Fruit fly (Drosophila melanogaster) whole organism, prepupa: ENCODE measurements around the gene CG8300.

Experiments used
- Blimp-1 ChIP-seq: fragments of 200-800 bp; sonication (Bioruptor generic); optimal IDR thresholded peaks from 3 replicates; lab custom pipeline; 2017; ENCODE audit warnings: missing biosample characterization, missing genetic modification characterization, mild to moderate bottlenecking, moderate library complexity, missing genetic modification reagents
- CG10669 ChIP-seq: fragments of 200-800 bp; sonication (Bioruptor generic); optimal IDR thresholded peaks from 3 replicates; lab custom pipeline; 2018; ENCODE audit warnings: missing biosample characterization, mild to moderate bottlenecking, missing genetic modification characterization, moderate library complexity
- CG11762 ChIP-seq: fragments of 200-800 bp; sonication (Bioruptor generic); optimal IDR thresholded peaks from 3 replicates; lab custom pipeline; 2016; ENCODE audit warnings: missing biosample characterization, missing genetic modification characterization; ENCODE audit not compliant: insufficient read depth
- CG11902 ChIP-seq: fragments of 200-800 bp; sonication (Bioruptor generic); optimal IDR thresholded peaks from 3 replicates; lab custom pipeline; 2016; ENCODE audit warnings: missing biosample characterization, missing genetic modification characterization
- CG15336 ChIP-seq: fragments of 200-800 bp; sonication (Bioruptor generic); IDR thresholded peaks from 2 replicates; pipeline ENCODE4 v1.3.6; 2022; ENCODE audit warnings: missing biosample characterization, missing genetic modification characterization
- CG31627 ChIP-seq: fragments of 200-800 bp; sonication (Bioruptor generic); optimal IDR thresholded peaks from 3 replicates; lab custom pipeline; 2016; ENCODE audit warnings: missing biosample characterization, missing genetic modification characterization
- CG32006 ChIP-seq: fragments of 200-800 bp; sonication (Bioruptor generic); optimal IDR thresholded peaks from 3 replicates; lab custom pipeline; 2017; ENCODE audit warnings: missing biosample characterization, mild to moderate bottlenecking, missing genetic modification characterization
- CG34406 ChIP-seq: fragments of 200-800 bp; sonication (Bioruptor generic); optimal IDR thresholded peaks from 3 replicates; lab custom pipeline; 2016; ENCODE audit warnings: missing biosample characterization, missing genetic modification characterization
- CG3919 ChIP-seq: fragments of 200-800 bp; sonication (Bioruptor generic); optimal IDR thresholded peaks from 3 replicates; lab custom pipeline; 2016; ENCODE audit warnings: missing biosample characterization, missing genetic modification characterization
- CG6163 ChIP-seq: fragments of 200-800 bp; sonication (Bioruptor generic); IDR thresholded peaks from 3 replicates; pipeline ENCODE4 v1.3.6; 2022; ENCODE audit warnings: missing biosample characterization, missing genetic modification characterization
- CG6276 ChIP-seq: fragments of 200-800 bp; sonication (Bioruptor generic); optimal IDR thresholded peaks from 2 replicates; lab custom pipeline; 2017; ENCODE audit warnings: missing biosample characterization, mild to moderate bottlenecking, missing genetic modification characterization
- CG6808 ChIP-seq: fragments of 200-800 bp; sonication (Bioruptor generic); optimal IDR thresholded peaks from 3 replicates; lab custom pipeline; 2017; ENCODE audit warnings: missing biosample characterization, missing genetic modification characterization, mild to moderate bottlenecking, moderate library complexity, missing genetic modification reagents
- CG6854 ChIP-seq: fragments of 200-800 bp; sonication (Bioruptor generic); optimal IDR thresholded peaks from 2 replicates; lab custom pipeline; 2017; ENCODE audit warnings: missing biosample characterization, mild to moderate bottlenecking, missing genetic modification characterization
- CG7368 ChIP-seq: fragments of 200-800 bp; sonication (Bioruptor generic); optimal IDR thresholded peaks from 3 replicates; lab custom pipeline; 2016; ENCODE audit warnings: missing biosample characterization, missing genetic modification characterization
- CG8119 ChIP-seq: fragments of 200-800 bp; sonication (Bioruptor generic); IDR thresholded peaks from 3 replicates; pipeline ENCODE4 v1.3.6; 2022; ENCODE audit warnings: missing biosample characterization, missing genetic modification characterization
- CG9139 ChIP-seq: fragments of 200-800 bp; sonication (Bioruptor generic); optimal IDR thresholded peaks from 3 replicates; lab custom pipeline; 2017; ENCODE audit warnings: missing biosample characterization, mild to moderate bottlenecking, missing genetic modification characterization
- Eip75B ChIP-seq: fragments of 200-800 bp; sonication (Bioruptor generic); optimal IDR thresholded peaks from 3 replicates; lab custom pipeline; 2016; ENCODE audit warnings: missing biosample characterization, missing genetic modification characterization
- Eip93F ChIP-seq: fragments of 200-800 bp; sonication (Bioruptor generic); optimal IDR thresholded peaks from 2 replicates; lab custom pipeline; 2016; ENCODE audit warnings: missing biosample characterization, mild to moderate bottlenecking, missing genetic modification characterization
- Ets21C ChIP-seq: fragments of 200-800 bp; sonication (Bioruptor generic); optimal IDR thresholded peaks from 3 replicates; lab custom pipeline; 2016; ENCODE audit warnings: missing biosample characterization, missing genetic modification characterization
- Ets96B ChIP-seq: fragments of 200-800 bp; optimal IDR thresholded peaks from 2 replicates; lab custom pipeline; 2019; ENCODE audit warnings: missing biosample characterization, mild to moderate bottlenecking, missing genetic modification characterization, moderate library complexity
- Gug ChIP-seq: fragments of 200-800 bp; sonication (Bioruptor generic); IDR thresholded peaks from 2 replicates; pipeline ENCODE4 v1.3.6; 2022; ENCODE audit warnings: missing biosample characterization, missing genetic modification characterization
- Hr38 ChIP-seq: sonication (Bioruptor generic); optimal IDR thresholded peaks from 2 replicates; lab custom pipeline; 2016; ENCODE audit warnings: missing biosample characterization, missing genetic modification characterization
- Hr39 ChIP-seq: fragments of 200-800 bp; sonication (Bioruptor generic); optimal IDR thresholded peaks from 2 replicates; lab custom pipeline; 2016; ENCODE audit warnings: missing biosample characterization, missing genetic modification characterization
- Hr4 ChIP-seq: fragments of 200-800 bp; sonication (Bioruptor generic); optimal IDR thresholded peaks from 3 replicates; lab custom pipeline; 2016; ENCODE audit warnings: missing biosample characterization, missing genetic modification characterization
- Lpt ChIP-seq: fragments of 200-800 bp; sonication (Bioruptor generic); optimal IDR thresholded peaks from 3 replicates; lab custom pipeline; 2016; ENCODE audit warnings: missing biosample characterization, missing genetic modification characterization
- Met ChIP-seq: fragments of 200-800 bp; sonication (Bioruptor generic); optimal IDR thresholded peaks from 3 replicates; lab custom pipeline; 2016; ENCODE audit warnings: missing biosample characterization, missing genetic modification characterization
- Sox102F ChIP-seq: fragments of 200-800 bp; sonication (Bioruptor generic); optimal IDR thresholded peaks from 2 replicates; lab custom pipeline; 2016; ENCODE audit warnings: missing biosample characterization, mild to moderate bottlenecking, missing genetic modification characterization
- Sox14 ChIP-seq: fragments of 200-800 bp; sonication (Bioruptor generic); optimal IDR thresholded peaks from 3 replicates; lab custom pipeline; 2016; ENCODE audit warnings: missing biosample characterization, missing genetic modification characterization
- Sox15 ChIP-seq: fragments of 200-800 bp; sonication (Bioruptor generic); optimal IDR thresholded peaks from 3 replicates; lab custom pipeline; 2016; ENCODE audit warnings: missing biosample characterization, missing genetic modification characterization
- achi ChIP-seq: fragments of 200-800 bp; sonication (Bioruptor generic); optimal IDR thresholded peaks from 3 replicates; lab custom pipeline; 2016; ENCODE audit warnings: missing biosample characterization, missing genetic modification characterization
- cyc ChIP-seq: fragments of 200-800 bp; sonication (Bioruptor generic); optimal IDR thresholded peaks from 3 replicates; lab custom pipeline; 2016; ENCODE audit warnings: missing biosample characterization, missing genetic modification characterization
- dac ChIP-seq: fragments of 200-800 bp; sonication (Bioruptor generic); optimal IDR thresholded peaks from 2 replicates; lab custom pipeline; 2017; ENCODE audit warnings: missing biosample characterization, mild to moderate bottlenecking, missing genetic modification characterization
- eg ChIP-seq: fragments of 200-800 bp; sonication (Bioruptor generic); IDR thresholded peaks from 3 replicates; pipeline ENCODE4 v1.3.6; 2022; ENCODE audit warnings: missing biosample characterization, missing genetic modification characterization
- esn ChIP-seq: fragments of 200-800 bp; sonication (Bioruptor generic); optimal IDR thresholded peaks from 2 replicates; lab custom pipeline; 2016; ENCODE audit warnings: missing biosample characterization, mild to moderate bottlenecking, missing genetic modification characterization, moderate library complexity
- fkh ChIP-seq: fragments of 200-800 bp; sonication (Bioruptor generic); optimal IDR thresholded peaks from 3 replicates; lab custom pipeline; 2017; ENCODE audit warnings: missing biosample characterization, mild to moderate bottlenecking, missing genetic modification characterization, moderate library complexity
- net ChIP-seq: fragments of 200-800 bp; sonication (Bioruptor generic); optimal IDR thresholded peaks from 3 replicates; lab custom pipeline; 2016; ENCODE audit warnings: missing biosample characterization, missing genetic modification characterization
- pdm3 ChIP-seq: fragments of 200-800 bp; sonication (Bioruptor generic); optimal IDR thresholded peaks from 3 replicates; lab custom pipeline; 2016; ENCODE audit warnings: missing biosample characterization, missing genetic modification characterization
- svp ChIP-seq: fragments of 200-800 bp; sonication (Bioruptor generic); peaks from one replicate; lab custom pipeline; 2016; ENCODE audit warnings: missing biosample characterization, missing genetic modification characterization

The CG8300 gene

DNA sequence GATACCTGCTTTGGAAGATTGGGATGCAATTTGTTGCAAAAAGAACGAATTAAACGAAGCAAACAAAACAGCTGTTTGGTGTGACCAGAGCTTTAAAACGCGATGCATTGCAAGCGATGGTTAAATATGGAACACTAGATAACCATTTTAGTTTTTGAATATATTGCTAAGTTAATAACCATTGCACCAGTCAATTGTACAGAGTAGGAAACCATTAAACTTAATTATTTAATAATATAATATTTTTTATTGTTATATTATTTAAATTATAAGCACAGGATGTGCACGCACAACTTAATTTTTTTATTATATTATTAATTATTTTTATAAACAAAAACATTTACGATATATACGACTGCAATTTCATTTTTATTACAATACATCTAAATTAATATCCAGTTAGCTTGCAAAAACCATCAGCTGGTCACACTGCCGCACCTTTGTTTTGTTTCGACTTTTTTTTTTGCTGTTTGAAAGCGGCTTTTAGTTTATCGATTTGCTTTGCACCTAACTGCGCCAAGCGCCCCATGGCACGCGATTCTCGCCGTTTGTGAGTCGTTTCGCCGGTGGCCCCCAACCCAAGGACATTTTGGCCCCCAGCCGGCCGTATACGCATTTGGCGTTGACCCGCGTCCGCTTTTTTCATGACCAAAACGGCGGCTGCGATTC, at the start of gene CG8300, which contains the start of gene CG4617 (continued):
- TF ChIP-seq cyc (GFP tag; lab: Kevin White, UChicago) (no peak), net (GFP tag; lab: Kevin White, UChicago) (no peak), CG3919 (GFP tag; lab: Kevin White, UChicago) (no peak), CG6808 (GFP tag; lab: Kevin White, UChicago) (no peak), Lpt (GFP tag; lab: Kevin White, UChicago) (no peak), CG11902 (no peak), Ets96B (peak; percentile 8), Eip93F (GFP tag; lab: Kevin White, UChicago) (no peak), Hr4 (GFP tag; lab: Kevin White, UChicago) (peak; percentile 16)

DNA sequence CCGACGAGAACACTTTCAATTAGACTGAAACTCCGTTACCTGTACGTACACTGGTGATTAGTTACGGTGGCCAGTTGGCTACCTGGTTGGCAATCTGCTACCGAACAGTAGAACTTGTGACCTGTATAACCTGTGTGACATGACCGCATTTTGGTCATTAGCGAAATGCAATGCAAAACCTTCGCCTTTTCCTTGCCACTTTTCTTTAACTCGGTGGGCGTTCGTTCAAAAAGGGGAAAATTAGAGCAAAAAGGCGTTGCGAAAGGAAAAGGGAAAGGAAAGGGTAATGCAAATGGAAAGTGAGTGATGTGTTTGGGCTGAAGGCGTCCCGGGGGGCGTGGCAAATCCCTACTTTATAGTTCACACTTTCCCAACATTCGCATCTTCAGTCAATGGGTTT, 45.7 kb upstream of the CG8300 start:
- TF ChIP-seq Hr38 (no peak), Gug (GFP tag; lab: Robert Waterston, UW) (no peak), Met (GFP tag; lab: Kevin White, UChicago) (no peak), pdm3 (no peak), CG3919 (GFP tag; lab: Kevin White, UChicago) (no peak), CG11762 (no peak), CG32006 (no peak), Eip75B (GFP tag; lab: Kevin White, UChicago) (no peak), CG9139 (GFP tag; lab: Kevin White, UChicago) (no peak), achi (GFP tag; lab: Kevin White, UChicago) (no peak), CG11902 (no peak), CG34406 (no peak), Sox14 (GFP tag; lab: Kevin White, UChicago) (no peak), cyc (GFP tag; lab: Kevin White, UChicago) (no peak), Sox102F (GFP tag; lab: Kevin White, UChicago) (no peak), CG8119 (GFP tag; lab: Robert Waterston, UW) (no peak), CG7368 (GFP tag; lab: Kevin White, UChicago) (no peak), svp (no peak), Ets21C (no peak)

- TF ChIP-seq CG31627 (GFP tag; lab: Kevin White, UChicago), result no peak
- TF ChIP-seq achi (GFP tag; lab: Kevin White, UChicago), result no peak
- no peak for TF ChIP-seq CG10669 (GFP tag; lab: Kevin White, UChicago)
- no peak for TF ChIP-seq Lpt (GFP tag; lab: Kevin White, UChicago)
- TF ChIP-seq Sox15 (GFP tag; lab: Kevin White, UChicago), result no peak
- TF ChIP-seq CG6276 (GFP tag; lab: Kevin White, UChicago), result no peak
- no peak for TF ChIP-seq Met (GFP tag; lab: Kevin White, UChicago)
- TF ChIP-seq CG8119 (GFP tag; lab: Robert Waterston, UW), result no peak
- no peak for TF ChIP-seq Hr39 (GFP tag; lab: Kevin White, UChicago)
- TF ChIP-seq dac (GFP tag; lab: Kevin White, UChicago), result no peak
- no peak for TF ChIP-seq Gug (GFP tag; lab: Robert Waterston, UW)
- TF ChIP-seq fkh (GFP tag; lab: Kevin White, UChicago), result no peak
- TF ChIP-seq pdm3, result no peak
Observed at dm6 chrX:7063563-7063962, 41.1 kb upstream of the CG8300 start.

DNA sequence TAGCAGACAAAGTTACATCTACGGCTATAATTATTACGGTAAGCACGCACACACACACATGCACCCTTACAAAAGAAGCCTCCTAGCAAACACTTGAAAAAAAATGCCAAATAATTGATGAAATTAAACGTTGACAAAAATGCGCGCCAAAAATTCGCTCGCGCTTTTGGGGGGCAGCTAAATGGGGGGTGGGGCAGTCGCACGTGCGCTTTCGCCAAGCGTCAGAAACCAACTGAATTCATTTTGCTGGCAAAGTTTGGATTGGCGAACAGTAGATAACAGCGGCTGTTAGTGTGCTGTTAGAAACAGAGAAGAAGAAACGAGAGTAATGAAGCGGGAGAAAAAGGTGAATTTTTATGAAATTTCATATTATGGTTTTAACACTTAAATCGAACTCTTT, 38.9 kb upstream of the CG8300 start, which contains the start of gene CG12541:
Gene CG12541, minus strand, starts transcription at position 218 of the 400 bp plus-strand sequence.
- TF ChIP-seq pdm3, result peak; percentile 13
- TF ChIP-seq Sox15 (GFP tag; lab: Kevin White, UChicago), result no peak
- TF ChIP-seq CG10669 (GFP tag; lab: Kevin White, UChicago), result peak; percentile 51
- TF ChIP-seq CG6163 (GFP tag; lab: Robert Waterston, UW), result 0 out of 3 replicates have a peak, but pooled peaks have one; percentile 19

dm6 chrX:7066608-7067007, 38.1 kb upstream of the CG8300 start:
- TF ChIP-seq Met (GFP tag; lab: Kevin White, UChicago), result no peak
- no peak for TF ChIP-seq Blimp-1 (GFP tag; lab: Kevin White, UChicago)
- no peak for TF ChIP-seq Sox15 (GFP tag; lab: Kevin White, UChicago)
- no peak for TF ChIP-seq esn (GFP tag; lab: Kevin White, UChicago)
- TF ChIP-seq CG6808 (GFP tag; lab: Kevin White, UChicago), result no peak
- TF ChIP-seq Gug (GFP tag; lab: Robert Waterston, UW), result no peak
- TF ChIP-seq Eip93F (GFP tag; lab: Kevin White, UChicago), result no peak
- TF ChIP-seq CG6163 (GFP tag; lab: Robert Waterston, UW), result no peak
- TF ChIP-seq svp, result no peak
- TF ChIP-seq CG9139 (GFP tag; lab: Kevin White, UChicago), result no peak
- TF ChIP-seq CG11902, result no peak
- TF ChIP-seq CG6854 (GFP tag; lab: Kevin White, UChicago), result no peak
- TF ChIP-seq Sox102F (GFP tag; lab: Kevin White, UChicago), result no peak
- TF ChIP-seq CG15336 (GFP tag; lab: Robert Waterston, UW), result no peak
- TF ChIP-seq CG32006, result no peak
- no peak for TF ChIP-seq eg (GFP tag; lab: Robert Waterston, UW)
